Fruit fly (Drosophila melanogaster) whole organism, embryonic: ENCODE measurements around the gene Wbp2.

Source experiments
- Aef1 ChIP-seq: fragments of 200-800 bp; sonication (Bioruptor generic); IDR thresholded peaks from 3 replicates; pipeline ENCODE4 v1.3.6; 2022; ENCODE audit warnings: missing biosample characterization, missing genetic modification characterization
- Atf-2 ChIP-seq: fragments of 200-800 bp; sonication (Bioruptor generic); optimal IDR thresholded peaks from 2 replicates; lab custom pipeline; 2016; ENCODE audit warnings: missing biosample characterization, missing genetic modification characterization
- Bteb2 ChIP-seq: fragments of 200-800 bp; sonication (Bioruptor generic); optimal IDR thresholded peaks from 2 replicates; lab custom pipeline; 2016; ENCODE audit warnings: missing biosample characterization, missing genetic modification characterization
- CG10431 ChIP-seq: fragments of 200-800 bp; sonication (Bioruptor generic); optimal IDR thresholded peaks from 3 replicates; lab custom pipeline; 2018; ENCODE audit warnings: missing biosample characterization, mild to moderate bottlenecking, missing genetic modification characterization
- CG10654 ChIP-seq: fragments of 200-800 bp; sonication (Bioruptor generic); optimal IDR thresholded peaks from 2 replicates; lab custom pipeline; 2016; ENCODE audit warnings: missing biosample characterization, missing genetic modification characterization
- CG11085 ChIP-seq: fragments of 200-800 bp; sonication (Bioruptor generic); IDR thresholded peaks from 2 replicates; pipeline ENCODE4 v1.3.6; 2022; ENCODE audit warnings: missing biosample characterization, missing genetic modification characterization
- CG1233 ChIP-seq: fragments of 200-800 bp; sonication (Bioruptor generic); optimal IDR thresholded peaks from 4 replicates; lab custom pipeline; 2018; ENCODE audit warnings: missing biosample characterization, mild to moderate bottlenecking, missing genetic modification characterization
- CG13123 ChIP-seq: fragments of 200-800 bp; sonication (Bioruptor generic); optimal IDR thresholded peaks from 2 replicates; lab custom pipeline; 2016; ENCODE audit warnings: missing biosample characterization, missing genetic modification characterization
- CG13624 ChIP-seq: fragments of 200-800 bp; sonication (Bioruptor generic); optimal IDR thresholded peaks from 2 replicates; lab custom pipeline; 2016; ENCODE audit warnings: missing biosample characterization, missing genetic modification characterization
- CG14441 ChIP-seq: fragments of 200-800 bp; sonication (Bioruptor generic); IDR thresholded peaks from 2 replicates; pipeline ENCODE4 v1.3.6; 2022; ENCODE audit warnings: missing biosample characterization, missing genetic modification characterization
- CG14710 ChIP-seq: fragments of 200-800 bp; sonication (Bioruptor generic); optimal IDR thresholded peaks from 3 replicates; lab custom pipeline; 2019; ENCODE audit warnings: missing biosample characterization, mild to moderate bottlenecking, missing genetic modification characterization, moderate library complexity
- CG16813 ChIP-seq: fragments of 200-800 bp; sonication (Bioruptor generic); IDR thresholded peaks from 3 replicates; pipeline ENCODE4 v1.3.6; 2022; ENCODE audit warnings: missing biosample characterization, missing genetic modification characterization; ENCODE audit not compliant: partially characterized antibody
- CG17186 ChIP-seq: fragments of 200-800 bp; sonication (Bioruptor generic); optimal IDR thresholded peaks from 3 replicates; lab custom pipeline; 2017; ENCODE audit warnings: missing biosample characterization, missing genetic modification reagents, missing genetic modification characterization
- CG17568 ChIP-seq: fragments of 200-800 bp; sonication (Bioruptor generic); optimal IDR thresholded peaks from 2 replicates; lab custom pipeline; 2018; ENCODE audit warnings: missing biosample characterization, mild to moderate bottlenecking, missing genetic modification characterization, moderate library complexity
- CG18011 ChIP-seq: fragments of 200-800 bp; sonication (Bioruptor generic); optimal IDR thresholded peaks from 2 replicates; lab custom pipeline; 2017; ENCODE audit warnings: missing biosample characterization, missing genetic modification characterization, mild to moderate bottlenecking, moderate library complexity, missing genotype
- CG4730 ChIP-seq: fragments of 200-800 bp; sonication (Bioruptor generic); IDR thresholded peaks from 2 replicates; pipeline ENCODE4 v1.3.6; 2022; ENCODE audit warnings: missing biosample characterization, missing genetic modification characterization
- CG7745 ChIP-seq: fragments of 200-800 bp; sonication (Bioruptor generic); optimal IDR thresholded peaks from 2 replicates; lab custom pipeline; 2018; ENCODE audit warnings: missing biosample characterization, mild to moderate bottlenecking, missing genetic modification characterization, moderate library complexity
- CG8388 ChIP-seq: fragments of 200-800 bp; sonication (Bioruptor generic); optimal IDR thresholded peaks from 2 replicates; lab custom pipeline; 2019; ENCODE audit warnings: missing biosample characterization, mild to moderate bottlenecking, missing genetic modification characterization, moderate library complexity
- CG8944 ChIP-seq: fragments of 200-800 bp; sonication (Bioruptor generic); optimal IDR thresholded peaks from 3 replicates; lab custom pipeline; 2016; ENCODE audit warnings: missing biosample characterization, missing genetic modification characterization
- Dfd ChIP-seq, 2 experiments: fragments of >200 bp; optimal IDR thresholded peaks; 2 replicates each; lab custom pipeline; 2017; ENCODE audit warnings: missing biosample characterization in 2 of 2, missing genetic modification characterization in 2 of 2
- Ets65A ChIP-seq: fragments of 200-800 bp; sonication (Bioruptor generic); peaks from one replicate; lab custom pipeline; 2016; ENCODE audit warnings: missing biosample characterization, missing genetic modification characterization
- Hsf ChIP-seq: fragments of 200-800 bp; sonication (Bioruptor generic); optimal IDR thresholded peaks from 3 replicates; lab custom pipeline; 2016; ENCODE audit warnings: missing biosample characterization, missing genetic modification characterization
- MBD-R2 ChIP-seq: fragments of 200-800 bp; sonication (Bioruptor generic); IDR thresholded peaks from 2 replicates; pipeline ENCODE4 v1.3.6; 2022; ENCODE audit warnings: missing biosample characterization, missing genetic modification characterization
- Max ChIP-seq: fragments of 200-800 bp; sonication (Bioruptor generic); optimal IDR thresholded peaks from 2 replicates; lab custom pipeline; 2016; ENCODE audit warnings: missing biosample characterization, mild to moderate bottlenecking, missing genetic modification characterization
- Rx ChIP-seq: fragments of 200-800 bp; sonication (Bioruptor generic); IDR thresholded peaks from 2 replicates; pipeline ENCODE4 v1.3.6; 2022; ENCODE audit warnings: missing biosample characterization, missing genetic modification characterization
- Six4 ChIP-seq: fragments of 200-800 bp; sonication (Bioruptor generic); optimal IDR thresholded peaks from 2 replicates; lab custom pipeline; 2016; ENCODE audit warnings: missing biosample characterization, missing genetic modification characterization
- TFAM ChIP-seq: fragments of 200-800 bp; sonication (Bioruptor generic); optimal IDR thresholded peaks from 2 replicates; lab custom pipeline; 2017; ENCODE audit warnings: missing biosample characterization, missing genetic modification characterization, inconsistent platforms
- Xrp1 ChIP-seq: fragments of 200-800 bp; sonication (Bioruptor generic); IDR thresholded peaks from 2 replicates; pipeline ENCODE4 v1.3.6; 2022; ENCODE audit warnings: missing biosample characterization, missing genetic modification characterization
- ato ChIP-seq: fragments of 200-800 bp; sonication (Bioruptor generic); IDR thresholded peaks from 2 replicates; pipeline ENCODE4 v1.3.6; 2022; ENCODE audit warnings: missing biosample characterization, missing genetic modification characterization; ENCODE audit not compliant: partially characterized antibody
- dmrt99B ChIP-seq: fragments of 200-800 bp; sonication (Bioruptor generic); optimal IDR thresholded peaks from 2 replicates; lab custom pipeline; 2018; ENCODE audit warnings: missing biosample characterization, mild to moderate bottlenecking, missing genetic modification characterization, moderate library complexity
- emc ChIP-seq: fragments of 200-800 bp; sonication (Bioruptor generic); optimal IDR thresholded peaks from 2 replicates; lab custom pipeline; 2016; ENCODE audit warnings: missing biosample characterization, missing genetic modification characterization
- fd96Cb ChIP-seq: fragments of 200-800 bp; sonication (Bioruptor generic); optimal IDR thresholded peaks from 2 replicates; lab custom pipeline; 2018; ENCODE audit warnings: missing biosample characterization, mild to moderate bottlenecking, missing genetic modification characterization, moderate library complexity
- gcm ChIP-seq: fragments of 200-800 bp; sonication (Bioruptor generic); optimal IDR thresholded peaks from 2 replicates; lab custom pipeline; 2019; ENCODE audit warnings: missing biosample characterization, mild to moderate bottlenecking, missing genetic modification characterization, moderate library complexity
- gcm2 ChIP-seq: fragments of 200-800 bp; sonication (Bioruptor generic); optimal IDR thresholded peaks from 2 replicates; lab custom pipeline; 2016; ENCODE audit warnings: missing biosample characterization, missing genetic modification characterization
- hkb ChIP-seq, 2 experiments: fragments of 200-800 bp in 1 of 2; fragments of >200 bp in 1 of 2; sonication (Bioruptor generic) in 1 of 2; IDR thresholded peaks in 1 of 2; optimal IDR thresholded peaks in 1 of 2; 2 replicates each; pipeline versions ENCODE4 v1.3.6 to Lab custom; 2017 to 2022; ENCODE audit warnings: missing biosample characterization in 1 of 2, missing genetic modification characterization in 1 of 2
- ken ChIP-seq: fragments of 200-800 bp; sonication (Bioruptor generic); IDR thresholded peaks from 3 replicates; pipeline ENCODE4 v1.3.6; 2022; ENCODE audit warnings: missing biosample characterization, missing genetic modification characterization
- kni ChIP-seq: fragments of 200-800 bp; sonication (Bioruptor generic); optimal IDR thresholded peaks from 3 replicates; lab custom pipeline; 2017; ENCODE audit warnings: mild to moderate bottlenecking, missing biosample characterization, missing genetic modification reagents, missing genetic modification characterization
- knrl ChIP-seq: fragments of 200-800 bp; sonication (Bioruptor generic); IDR thresholded peaks from 3 replicates; pipeline ENCODE4 v1.3.6; 2022; ENCODE audit warnings: missing biosample characterization, missing genetic modification characterization; ENCODE audit not compliant: partially characterized antibody
- lbe ChIP-seq: fragments of 200-800 bp; sonication (Bioruptor generic); optimal IDR thresholded peaks from 2 replicates; lab custom pipeline; 2016; ENCODE audit warnings: missing biosample characterization, mild to moderate bottlenecking, missing genetic modification characterization
- lov ChIP-seq, 2 experiments: fragments of 200-800 bp in 1 of 2; fragments of >200 bp in 1 of 2; sonication (Bioruptor generic) in 1 of 2; IDR thresholded peaks in 1 of 2; optimal IDR thresholded peaks in 1 of 2; 2 replicates in 1 of 2; 3 replicates in 1 of 2; pipeline versions ENCODE4 v1.3.6 to Lab custom; 2017 to 2022; ENCODE audit warnings: missing biosample characterization in 1 of 2, missing genetic modification characterization in 1 of 2
- odd ChIP-seq: fragments of 200-800 bp; sonication (Bioruptor generic); optimal IDR thresholded peaks from 2 replicates; lab custom pipeline; 2017; ENCODE audit warnings: missing biosample characterization, mild to moderate bottlenecking, missing genetic modification characterization
- onecut ChIP-seq: fragments of 200-800 bp; sonication (Bioruptor generic); IDR thresholded peaks from 2 replicates; pipeline ENCODE4 v1.3.6; 2022; ENCODE audit warnings: missing biosample characterization, missing genetic modification characterization
- pan ChIP-seq, 4 experiments: fragments of >200 bp in 3 of 4; fragments of 200-800 bp in 1 of 4; sonication (Bioruptor generic) in 1 of 4; optimal IDR thresholded peaks in 3 of 4; IDR thresholded peaks in 1 of 4; 2 replicates each; pipeline versions ENCODE4 v1.3.6 to Lab custom; 2017 to 2022; ENCODE audit warnings: missing biosample characterization in 2 of 4, missing genetic modification characterization in 2 of 4, mixed read lengths in 1 of 4
- sd ChIP-seq: fragments of 200-800 bp; sonication (Bioruptor generic); optimal IDR thresholded peaks from 3 replicates; lab custom pipeline; 2018; ENCODE audit warnings: missing biosample characterization, mild to moderate bottlenecking, missing genetic modification characterization, moderate library complexity
- tgo ChIP-seq: fragments of 200-800 bp; sonication (Bioruptor generic); IDR thresholded peaks from 3 replicates; pipeline ENCODE4 v1.3.6; 2022; ENCODE audit warnings: missing biosample characterization, missing genetic modification characterization
- trem ChIP-seq: fragments of 200-800 bp; optimal IDR thresholded peaks from 3 replicates; lab custom pipeline; 2019; ENCODE audit warnings: missing biosample characterization, mild to moderate bottlenecking, missing genetic modification characterization, moderate library complexity
- tup ChIP-seq: fragments of 200-800 bp; sonication (Bioruptor generic); optimal IDR thresholded peaks from 2 replicates; lab custom pipeline; 2016; ENCODE audit warnings: missing biosample characterization, mild to moderate bottlenecking, missing genetic modification characterization, moderate library complexity
- unpg ChIP-seq: fragments of 200-800 bp; sonication (Bioruptor generic); optimal IDR thresholded peaks from 3 replicates; lab custom pipeline; 2018; ENCODE audit warnings: missing biosample characterization, mild to moderate bottlenecking, missing genetic modification characterization, moderate library complexity
- vvl ChIP-seq: fragments of 200-800 bp; sonication (Bioruptor generic); IDR thresholded peaks from 2 replicates; pipeline ENCODE4 v1.3.6; 2022; ENCODE audit warnings: missing biosample characterization, missing genetic modification characterization

Wbp2 gene

DNA sequence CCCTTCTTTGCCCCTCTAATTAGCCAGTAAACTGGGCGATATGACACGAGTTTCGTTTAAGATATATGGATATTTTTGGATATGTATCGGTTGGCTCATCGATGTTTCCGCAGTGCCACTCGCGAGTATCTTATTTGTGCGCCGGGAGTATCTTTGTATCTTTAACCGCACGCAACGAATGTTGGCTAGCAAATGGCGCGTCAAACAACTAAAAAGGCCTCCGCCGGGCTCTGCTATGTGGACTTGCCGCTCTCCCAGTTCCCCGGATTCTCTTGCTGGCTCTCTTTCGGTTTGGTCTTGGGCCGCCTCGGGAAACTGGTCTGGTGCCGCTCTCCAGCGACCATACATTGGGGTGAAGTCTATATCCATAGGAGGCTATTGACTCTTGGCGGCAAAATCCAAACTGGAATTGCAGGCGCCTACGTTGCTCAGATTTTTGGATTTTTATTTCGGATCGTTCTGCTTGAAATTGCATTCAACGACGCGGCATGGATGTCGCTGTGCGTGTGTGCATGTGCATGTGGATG is 17.5 kb upstream of the Wbp2 start (continued):
- TF ChIP-seq MBD-R2 (GFP tag; lab: Robert Waterston, UW) = no peak
- no peak for TF ChIP-seq CG18011 (GFP tag; lab: Kevin White, UChicago)
- no peak for TF ChIP-seq unpg (GFP tag; lab: Kevin White, UChicago)
- no peak for TF ChIP-seq Xrp1 (GFP tag; lab: Robert Waterston, UW)
- no peak for TF ChIP-seq CG14441
- no peak for TF ChIP-seq Aef1 (GFP tag; lab: Robert Waterston, UW)
- TF ChIP-seq vvl (GFP tag; lab: Robert Waterston, UW) = peak; percentile 44; the same call in 1 of the 2 replicates
- TF ChIP-seq pan (optimal IDR thresholded peaks at IDR 0.05; lab: Kevin White, UChicago) = no peak
- TF ChIP-seq pan (GFP tag; optimal IDR thresholded peaks at IDR 0.05 in 1 of 2, IDR thresholded peaks at IDR 0.05 in 1 of 2) = peak in 1 of 2 experiments; percentile 24
- no peak for TF ChIP-seq CG16813
- peak; percentile 20 for TF ChIP-seq lbe (GFP tag; lab: Kevin White, UChicago)
- no peak for TF ChIP-seq Dfd (GFP tag; optimal IDR thresholded peaks at IDR 0.05; lab: Kevin White, UChicago)
- TF ChIP-seq fd96Cb (tag; lab: Kevin White, UChicago) = no peak
- no peak for TF ChIP-seq CG14710
- peak; percentile 75 for TF ChIP-seq kni (GFP tag; lab: Kevin White, UChicago)
- TF ChIP-seq trem (tag; lab: Kevin White, UChicago) = no peak
- TF ChIP-seq Hsf (GFP tag; lab: Kevin White, UChicago) = no peak
- TF ChIP-seq gcm (GFP tag; lab: Kevin White, UChicago) = no peak
- no peak for TF ChIP-seq knrl (GFP tag; lab: Robert Waterston, UW)
- no peak for TF ChIP-seq CG8944
- TF ChIP-seq CG10431 = peak; percentile 56
- peak; percentile 69 for TF ChIP-seq sd
- no peak for TF ChIP-seq Rx
- no peak for TF ChIP-seq lov (optimal IDR thresholded peaks at IDR 0.05; lab: Kevin White, UChicago)
- no peak for TF ChIP-seq lov (GFP tag; IDR thresholded peaks at IDR 0.05; lab: Robert Waterston, UW)
- TF ChIP-seq CG10654 (GFP tag; lab: Kevin White, UChicago) = no peak
- no peak for TF ChIP-seq Ets65A (GFP tag; lab: Kevin White, UChicago)
- no peak for TF ChIP-seq odd (GFP tag; lab: Kevin White, UChicago)
- no peak for TF ChIP-seq CG11085 (GFP tag; lab: Robert Waterston, UW)
- TF ChIP-seq Max = no peak
- TF ChIP-seq ken (GFP tag; lab: Robert Waterston, UW) = no peak
- peak; percentile 28 for TF ChIP-seq CG1233 (GFP tag; lab: Kevin White, UChicago)
- TF ChIP-seq CG13624 (GFP tag; lab: Kevin White, UChicago) = no peak
- TF ChIP-seq onecut (GFP tag; lab: Robert Waterston, UW) = no peak
- TF ChIP-seq CG7745 = peak; percentile 1
- TF ChIP-seq tup (GFP tag; lab: Kevin White, UChicago) = no peak
- TF ChIP-seq Bteb2 (GFP tag; lab: Kevin White, UChicago) = no peak
- no peak for TF ChIP-seq CG13123
- no peak for TF ChIP-seq TFAM (GFP tag; lab: Kevin White, UChicago)
- no peak for TF ChIP-seq CG4730 (GFP tag; lab: Robert Waterston, UW)
- TF ChIP-seq dmrt99B (tag; lab: Kevin White, UChicago) = no peak
- TF ChIP-seq Atf-2 (GFP tag; lab: Kevin White, UChicago) = no peak
- TF ChIP-seq tgo (GFP tag; lab: Robert Waterston, UW) = no peak
- no peak for TF ChIP-seq CG17186 (GFP tag; lab: Kevin White, UChicago)
- TF ChIP-seq emc (GFP tag; lab: Kevin White, UChicago) = no peak
- no peak for TF ChIP-seq gcm2 (GFP tag; lab: Kevin White, UChicago)
- no peak for TF ChIP-seq ato
- TF ChIP-seq CG8388 (GFP tag; lab: Kevin White, UChicago) = no peak
- TF ChIP-seq Six4 (GFP tag; lab: Kevin White, UChicago) = no peak
- TF ChIP-seq CG17568 = no peak
- TF ChIP-seq hkb (optimal IDR thresholded peaks at IDR 0.05; lab: Kevin White, UChicago) = no peak
- peak; percentile 24; the same call in 1 of the 2 replicates for TF ChIP-seq hkb (GFP tag; IDR thresholded peaks at IDR 0.05; lab: Robert Waterston, UW)
